Fruit fly (Drosophila melanogaster): ENCODE measurements around the gene RpS19b.

The RpS19b gene

DNA sequence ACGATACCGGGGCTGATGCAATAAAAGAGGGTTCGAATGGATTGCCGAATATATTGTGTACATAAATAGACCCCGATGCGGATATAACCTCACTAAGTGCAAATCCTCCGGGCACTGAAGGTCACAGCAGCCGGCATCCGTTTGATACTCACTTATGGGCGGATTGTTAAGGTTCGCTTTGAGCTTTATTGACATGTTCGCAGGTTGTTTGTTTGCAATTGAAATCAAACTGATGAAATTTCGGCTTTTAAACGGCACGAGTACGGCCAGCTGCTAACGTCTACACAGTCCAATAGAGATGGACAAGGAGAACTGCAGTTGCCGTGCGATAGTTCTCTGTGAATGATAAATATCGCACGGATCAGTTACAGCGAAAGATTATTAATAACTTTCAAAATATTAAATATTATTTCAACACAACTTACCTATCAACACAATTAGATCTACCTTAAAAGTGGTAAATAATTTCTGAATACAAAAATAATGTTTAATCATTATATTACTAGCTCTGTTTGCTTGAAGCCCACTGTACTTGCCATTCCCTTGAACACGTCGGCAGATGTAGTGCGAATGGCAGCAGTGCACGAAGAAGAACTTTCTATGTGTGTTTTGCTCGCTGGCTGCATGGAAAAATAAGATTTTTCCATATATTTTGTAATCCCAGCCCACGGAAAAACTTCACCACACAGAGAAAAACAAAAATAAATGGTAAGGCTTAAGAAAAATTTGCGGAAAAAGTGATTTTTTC lies 24.9 kb upstream of the RpS19b start, which contains the start of the genes GluProRS and AP-1sigma (continued):
- TF ChIP-seq CG13287 (GFP tag; IDR thresholded peaks at IDR 0.05; ENCODE audit: partially characterized antibody) (peak; percentile 96), CG13775 (GFP tag; optimal IDR thresholded peaks at IDR 0.05) (peak; percentile 93), klu (GFP tag; IDR thresholded peaks at IDR 0.05) (peak; percentile 94), Dref (GFP tag; IDR thresholded peaks at IDR 0.05) (peak; percentile 45), CG2199 (GFP tag; IDR thresholded peaks at IDR 0.05) (peak; percentile 92), Ravus (GFP tag; IDR thresholded peaks at IDR 0.05) (peak; percentile 88), gce (GFP tag; IDR thresholded peaks at IDR 0.05) (peak; percentile 87), CG18476 (GFP tag; optimal IDR thresholded peaks at IDR 0.05) (peak; percentile 91), chm (GFP tag; IDR thresholded peaks at IDR 0.05) (peak; percentile 93), CG13624 (GFP tag; optimal IDR thresholded peaks at IDR 0.05) (peak; percentile 84), Camta (GFP tag; optimal IDR thresholded peaks at IDR 0.05) (peak; percentile 80), gsb-n (tag; optimal IDR thresholded peaks at IDR 0.05) (peak; percentile 87), hbn (GFP tag; IDR thresholded peaks at IDR 0.05; ENCODE audit: partially characterized antibody) (peak; percentile 79), psq (GFP tag; optimal IDR thresholded peaks at IDR 0.05) (peak; percentile 68), zfh2 (GFP tag; optimal IDR thresholded peaks at IDR 0.05) (peak; percentile 92), sisA (GFP tag; IDR thresholded peaks at IDR 0.05) (peak; percentile 97), dm (GFP tag; optimal IDR thresholded peaks at IDR 0.05) (peak; percentile 79), H2.0 (GFP tag; IDR thresholded peaks at IDR 0.05) (peak; percentile 97), Bteb2 (GFP tag; optimal IDR thresholded peaks at IDR 0.05) (peak; percentile 76), tx (GFP tag; optimal IDR thresholded peaks at IDR 0.05) (peak; percentile 87), CG6272 (GFP tag; IDR thresholded peaks at IDR 0.05) (peak; percentile 95), Dip2 (GFP tag; IDR thresholded peaks at IDR 0.05) (peak; percentile 32; the same call in 1 of the 2 replicates), Sox102F (GFP tag; optimal IDR thresholded peaks at IDR 0.05) (peak; percentile 90), az2 (GFP tag; optimal IDR thresholded peaks at IDR 0.05) (peak; percentile 92), CG14014 (GFP tag; IDR thresholded peaks at IDR 0.05) (peak; percentile 95), Med (GFP tag) (peak; percentile 98), pan (optimal IDR thresholded peaks at IDR 0.05) (no peak), pan (GFP tag; optimal IDR thresholded peaks at IDR 0.05 in 1 of 2, IDR thresholded peaks at IDR 0.05 in 1 of 2) (peak in 1 of 2 experiments; percentile 97), otp (GFP tag; IDR thresholded peaks at IDR 0.05) (peak; percentile 93), CG8290 (GFP tag; optimal IDR thresholded peaks at IDR 0.05) (peak; percentile 82), CG8290 (tag; optimal IDR thresholded peaks at IDR 0.05) (peak in 1 of 2 experiments; percentile 82), wek (GFP tag; optimal IDR thresholded peaks at IDR 0.05) (no peak), grau (tag; optimal IDR thresholded peaks at IDR 0.05) (peak; percentile 96), CG4360 (GFP tag; IDR thresholded peaks at IDR 0.05) (peak; percentile 78), CG4617 (GFP tag; optimal IDR thresholded peaks at IDR 0.05; ENCODE audit: borderline replicate concordance) (peak; percentile 96), so (GFP tag; IDR thresholded peaks at IDR 0.05) (peak; percentile 92), exex (tag; optimal IDR thresholded peaks at IDR 0.05) (peak; percentile 58), CG4424 (GFP tag; optimal IDR thresholded peaks at IDR 0.05) (peak; percentile 92), trh (GFP tag; optimal IDR thresholded peaks at IDR 0.05) (peak; percentile 78), org-1 (GFP tag; optimal IDR thresholded peaks at IDR 0.05) (peak; percentile 77), gt (GFP tag; IDR thresholded peaks at IDR 0.05) (peak; percentile 88), slp2 (GFP tag; optimal IDR thresholded peaks at IDR 0.05) (peak; percentile 62), jigr1 (GFP tag; IDR thresholded peaks at IDR 0.05) (peak; percentile 89), CG9609 (GFP tag; optimal IDR thresholded peaks at IDR 0.05) (peak; percentile 72), pb (GFP tag; optimal IDR thresholded peaks at IDR 0.05) (peak; percentile 47), Ssrp (tag; optimal IDR thresholded peaks at IDR 0.05) (peak; percentile 87), CG14860 (GFP tag; IDR thresholded peaks at IDR 0.05; ENCODE audit: partially characterized antibody) (peak; percentile 93), unc-4 (GFP tag; IDR thresholded peaks at IDR 0.05; ENCODE audit: partially characterized antibody) (peak; percentile 90), ac (GFP tag; optimal IDR thresholded peaks at IDR 0.05) (peak; percentile 38), CG30403 (GFP tag; optimal IDR thresholded peaks at IDR 0.05) (peak; percentile 97), Hsf (GFP tag; optimal IDR thresholded peaks at IDR 0.05) (peak; percentile 93)
